Worm (Caenorhabditis elegans) whole organism, L2 larva: ENCODE data around the gene B0198.2.

ENCODE experiments used
- C34F6.9 ChIP-seq: fragments of 150-350 bp; optimal IDR thresholded peaks from 2 replicates; lab custom pipeline; 2014; ENCODE audit warnings: missing biosample characterization, missing genetic modification characterization
- F13H6.1 ChIP-seq: sonication (generic microtip); optimal IDR thresholded peaks from 2 replicates; lab custom pipeline; 2016; ENCODE audit warnings: missing genetic modification characterization, missing compliant biosample characterization
- R02D3.7 ChIP-seq: fragments of 150-350 bp; optimal IDR thresholded peaks from 2 replicates; lab custom pipeline; 2014; ENCODE audit warnings: missing biosample characterization, missing genetic modification characterization
- ZK546.5 ChIP-seq: sonication (generic microtip); optimal IDR thresholded peaks from 2 replicates; lab custom pipeline; 2017; ENCODE audit warnings: missing biosample characterization, missing genetic modification characterization
- blmp-1 ChIP-seq: sonication (generic microtip); optimal IDR thresholded peaks from 2 replicates; lab custom pipeline; 2017; ENCODE audit warnings: missing genetic modification characterization, mild to moderate bottlenecking, missing compliant biosample characterization, antibody characterized with exemption, moderate library complexity; ENCODE audit not compliant: insufficient read depth
- ceh-82 ChIP-seq: fragments of 150-350 bp; optimal IDR thresholded peaks from 2 replicates; lab custom pipeline; 2014; ENCODE audit warnings: missing biosample characterization, missing genetic modification characterization
- crh-2 ChIP-seq: sonication (generic microtip); optimal IDR thresholded peaks from 2 replicates; lab custom pipeline; 2017; ENCODE audit warnings: missing biosample characterization, missing genetic modification characterization
- dmd-4 ChIP-seq: sonication (generic microtip); optimal IDR thresholded peaks from 2 replicates; lab custom pipeline; 2017; ENCODE audit warnings: missing biosample characterization, missing genetic modification characterization
- egl-27 ChIP-seq: sonication (generic microtip); optimal IDR thresholded peaks from 3 replicates; lab custom pipeline; 2017; ENCODE audit warnings: missing biosample characterization, missing genetic modification reagents, missing genetic modification characterization
- elt-3 ChIP-seq: sonication (generic microtip); optimal IDR thresholded peaks from 2 replicates; lab custom pipeline; 2017; ENCODE audit warnings: missing biosample characterization, missing genetic modification characterization
- fos-1 ChIP-seq: fragments of 150-350 bp; optimal IDR thresholded peaks from 2 replicates; lab custom pipeline; 2014; ENCODE audit warnings: missing biosample characterization, missing genetic modification characterization
- gmeb-1 ChIP-seq: fragments of 150-350 bp; optimal IDR thresholded peaks from 2 replicates; lab custom pipeline; 2014; ENCODE audit warnings: missing biosample characterization, missing genetic modification characterization
- lin-11 ChIP-seq: fragments of 150-350 bp; sonication (generic microtip); optimal IDR thresholded peaks from 2 replicates; lab custom pipeline; 2014; ENCODE audit warnings: missing biosample characterization, missing genetic modification characterization, inconsistent platforms, mixed read lengths
- lin-13 ChIP-seq: fragments of 150-350 bp; optimal IDR thresholded peaks from 2 replicates; lab custom pipeline; 2014; ENCODE audit warnings: missing biosample characterization, missing genetic modification reagents, missing genetic modification characterization
- lin-39 ChIP-seq: fragments of 150-350 bp; optimal IDR thresholded peaks from 2 replicates; lab custom pipeline; 2014; ENCODE audit warnings: missing biosample characterization, missing genetic modification reagents, missing genetic modification characterization
- mab-5 ChIP-seq: fragments of 150-350 bp; optimal IDR thresholded peaks from 2 replicates; lab custom pipeline; 2014; ENCODE audit warnings: missing biosample characterization, missing genetic modification characterization
- mbf-1 ChIP-seq: sonication (generic microtip); optimal IDR thresholded peaks from 2 replicates; lab custom pipeline; 2017; ENCODE audit warnings: missing biosample characterization, missing genetic modification characterization
- nhr-11 ChIP-seq: fragments of 150-350 bp; optimal IDR thresholded peaks from 2 replicates; lab custom pipeline; 2014; ENCODE audit warnings: missing biosample characterization, missing genetic modification characterization
- nhr-129 ChIP-seq: fragments of 150-350 bp; optimal IDR thresholded peaks from 2 replicates; lab custom pipeline; 2014; ENCODE audit warnings: missing biosample characterization, missing genetic modification characterization
- nhr-21 ChIP-seq: fragments of 150-350 bp; optimal IDR thresholded peaks from 2 replicates; lab custom pipeline; 2014; ENCODE audit warnings: missing biosample characterization, missing genetic modification characterization
- nhr-237 ChIP-seq: fragments of 150-350 bp; optimal IDR thresholded peaks from 2 replicates; lab custom pipeline; 2014; ENCODE audit warnings: missing biosample characterization, missing genetic modification characterization
- nhr-6 ChIP-seq: fragments of 150-350 bp; optimal IDR thresholded peaks from 2 replicates; lab custom pipeline; 2014; ENCODE audit warnings: missing biosample characterization, missing genetic modification characterization
- peb-1 ChIP-seq: fragments of 150-350 bp; optimal IDR thresholded peaks from 2 replicates; lab custom pipeline; 2014; ENCODE audit warnings: missing biosample characterization, missing genetic modification characterization
- sem-4 ChIP-seq: fragments of 150-350 bp; optimal IDR thresholded peaks from 2 replicates; lab custom pipeline; 2014; ENCODE audit warnings: missing biosample characterization, missing genetic modification reagents, missing genetic modification characterization
- skn-1 ChIP-seq: sonication (generic microtip); optimal IDR thresholded peaks from 2 replicates; lab custom pipeline; 2017; ENCODE audit warnings: missing biosample characterization, missing genetic modification characterization
- unc-39 ChIP-seq: fragments of 150-350 bp; optimal IDR thresholded peaks from 2 replicates; lab custom pipeline; 2014; ENCODE audit warnings: missing biosample characterization, missing genetic modification characterization
- unc-55 ChIP-seq: fragments of 150-350 bp; sonication (generic microtip); optimal IDR thresholded peaks from 3 replicates; lab custom pipeline; 2014; ENCODE audit warnings: missing biosample characterization, missing genetic modification reagents, missing genetic modification characterization
- unc-62 ChIP-seq: fragments of 150-350 bp; optimal IDR thresholded peaks from 2 replicates; lab custom pipeline; 2014; ENCODE audit warnings: missing biosample characterization, missing genetic modification reagents, missing genetic modification characterization
- ztf-11 ChIP-seq: sonication (generic microtip); optimal IDR thresholded peaks from 2 replicates; lab custom pipeline; 2017; ENCODE audit warnings: missing biosample characterization, missing genetic modification characterization
- ztf-4 ChIP-seq: fragments of 150-350 bp; optimal IDR thresholded peaks from 2 replicates; lab custom pipeline; 2014; ENCODE audit warnings: missing biosample characterization, missing genetic modification characterization

B0198.2 gene

ce11 chrX:12025070-12025789 lies at the start of gene B0198.2:
Gene B0198.2 (plus strand): TSS chrX:12025739.
- TF ChIP-seq sem-4 (tag; lab: Kevin White, UChicago) (no peak), unc-62 (GFP tag; lab: Kevin White, UChicago) (no peak), egl-27 (tag; lab: Kevin White, UChicago) (no peak)

- TF ChIP-seq nhr-21 (tag; lab: Kevin White, UChicago) = no peak
- peak; percentile 4 for TF ChIP-seq C34F6.9 (tag; lab: Kevin White, UChicago)
Observed at ce11 chrX:11982065-11982464, 43.5 kb upstream of the B0198.2 start, which contains the start of gene nhr-167. Gene nhr-167 (minus strand): TSS chrX:11982085.

DNA sequence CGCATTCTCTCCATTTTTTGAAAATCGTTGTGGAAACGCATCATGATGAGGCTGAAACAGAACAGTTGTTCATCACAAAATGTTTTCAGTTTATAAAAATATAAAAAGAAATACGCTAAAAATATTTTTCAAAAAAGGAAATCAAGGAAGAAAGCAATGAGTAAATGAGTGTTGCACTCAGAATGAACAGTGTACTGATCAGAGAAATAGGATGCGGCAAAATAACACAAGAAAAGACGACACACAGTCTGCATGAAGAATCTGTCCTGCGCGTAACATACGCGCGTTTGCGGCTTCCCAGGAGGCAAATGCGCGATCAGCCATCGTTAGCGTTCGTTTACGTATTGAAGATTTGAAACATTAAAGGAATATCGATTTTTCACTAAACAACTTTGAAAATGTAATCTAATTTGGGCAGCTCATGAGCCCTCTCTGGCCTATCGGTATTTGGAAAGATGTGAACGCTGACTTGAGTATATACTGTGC lies 41.9 kb upstream of the B0198.2 start, which contains the start of gene C49F5.3:
C49F5.3 (minus strand) TSS at position 51 of the 486 bp plus-strand sequence.
- TF ChIP-seq F13H6.1 = no peak
- TF ChIP-seq ztf-4 (tag; lab: Kevin White, UChicago) = no peak
- no peak for TF ChIP-seq nhr-21 (tag; lab: Kevin White, UChicago)
- TF ChIP-seq lin-13 (GFP tag; lab: Kevin White, UChicago) = no peak
- no peak for TF ChIP-seq ceh-82 (tag; lab: Kevin White, UChicago)
- no peak for TF ChIP-seq ZK546.5 (tag; lab: Kevin White, UChicago)
- TF ChIP-seq nhr-129 (tag; lab: Kevin White, UChicago) = no peak
- no peak for TF ChIP-seq blmp-1 (tag; lab: Kevin White, UChicago)
- no peak for TF ChIP-seq nhr-237 (tag; lab: Kevin White, UChicago)
- no peak for TF ChIP-seq unc-55 (GFP tag; lab: Kevin White, UChicago)
- TF ChIP-seq lin-11 = no peak
- no peak for TF ChIP-seq gmeb-1 (tag; lab: Kevin White, UChicago)
- no peak for TF ChIP-seq elt-3 (tag; lab: Kevin White, UChicago)
- TF ChIP-seq dmd-4 (tag; lab: Kevin White, UChicago) = no peak
- TF ChIP-seq, all 48 proteins: peak for 0

DNA sequence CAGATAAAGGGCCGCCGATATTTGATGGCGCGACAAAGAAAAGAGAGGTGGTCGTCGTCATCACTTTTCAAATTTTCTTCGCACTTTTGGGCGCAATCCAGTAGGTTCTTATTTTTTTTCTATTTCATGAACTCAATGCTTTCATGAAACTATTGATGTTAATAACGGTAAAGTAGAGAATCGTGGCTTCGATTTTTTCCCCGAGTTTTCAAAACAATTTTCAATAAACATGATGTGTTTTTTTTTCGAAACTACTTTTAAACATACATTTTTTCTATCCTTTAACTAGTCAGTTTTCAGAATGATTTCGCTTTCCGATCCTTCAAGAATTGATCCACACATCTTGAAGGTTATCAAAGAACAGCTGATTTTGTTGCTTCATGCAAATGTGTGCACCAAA lies 39.7 kb upstream of the B0198.2 start, which contains the start of gene C49F5.5:
C49F5.5 (plus strand) TSS at position 301 of the 400 bp plus-strand sequence.
- no peak for TF ChIP-seq lin-39 (tag; lab: Kevin White, UChicago)
- no peak for TF ChIP-seq elt-3 (tag; lab: Kevin White, UChicago)
- TF ChIP-seq lin-13 (GFP tag; lab: Kevin White, UChicago) = no peak
- TF ChIP-seq ztf-11 = no peak
- no peak for TF ChIP-seq blmp-1 (tag; lab: Kevin White, UChicago)
- TF ChIP-seq fos-1 (tag; lab: Kevin White, UChicago) = no peak
- no peak for TF ChIP-seq crh-2 (tag; lab: Kevin White, UChicago)
- no peak for TF ChIP-seq mab-5 (tag; lab: Kevin White, UChicago)
- TF ChIP-seq R02D3.7 (tag; lab: Kevin White, UChicago) = no peak
- no peak for TF ChIP-seq mbf-1 (tag; lab: Kevin White, UChicago)
- TF ChIP-seq nhr-11 (tag; lab: Kevin White, UChicago) = no peak

DNA sequence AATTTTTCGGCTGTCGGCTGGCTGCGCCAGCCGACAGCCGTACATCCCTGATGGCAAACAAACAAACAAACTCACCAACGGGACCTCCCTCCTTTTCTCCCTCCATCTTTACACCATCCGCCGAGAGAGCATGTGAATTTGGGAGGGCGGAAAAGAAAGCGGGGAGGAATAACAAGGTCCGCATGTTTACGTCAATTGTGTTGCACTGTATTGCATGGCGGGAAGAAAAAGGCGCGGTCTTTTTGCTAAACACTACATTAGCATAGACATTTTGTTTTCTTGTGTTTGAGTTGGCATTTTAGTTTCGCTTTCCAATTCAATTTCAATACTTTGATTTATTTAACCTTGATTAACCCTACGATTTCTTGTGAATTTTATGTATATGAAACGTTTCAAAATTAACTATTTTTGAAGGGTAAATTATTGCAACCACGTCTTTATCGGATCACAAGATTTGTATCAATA lies 37.6 kb upstream of the B0198.2 start, which contains the start of gene C49F5.6:
C49F5.6 (plus strand) TSS at position 415 of the 465 bp plus-strand sequence.
- TF ChIP-seq nhr-6 (tag; lab: Kevin White, UChicago) (no peak), skn-1 (tag; lab: Kevin White, UChicago) (no peak), elt-3 (tag; lab: Kevin White, UChicago) (no peak), lin-39 (tag; lab: Kevin White, UChicago) (no peak), unc-39 (tag; lab: Kevin White, UChicago) (no peak), lin-11 (no peak), egl-27 (tag; lab: Kevin White, UChicago) (no peak), peb-1 (tag; lab: Kevin White, UChicago) (no peak), gmeb-1 (tag; lab: Kevin White, UChicago) (no peak), fos-1 (tag; lab: Kevin White, UChicago) (no peak), F13H6.1 (no peak)
